Fruit fly (Drosophila melanogaster): ENCODE measurements around the gene Flo2.

The Flo2 gene

dm6 chrX:14952097-14952844 lies 113.1 kb downstream of the Flo2 start (continued):
- no peak for TF ChIP-seq CG13296 (GFP tag; optimal IDR thresholded peaks at IDR 0.05)
- no peak for TF ChIP-seq kay (GFP tag; optimal IDR thresholded peaks at IDR 0.05)
- peak; percentile 36 for TF ChIP-seq tin (GFP tag; optimal IDR thresholded peaks at IDR 0.05)
- peak; percentile 19 for TF ChIP-seq CG10654 (GFP tag; optimal IDR thresholded peaks at IDR 0.05)
- TF ChIP-seq Ets97D (GFP tag; optimal IDR thresholded peaks at IDR 0.05): no peak
- no peak for TF ChIP-seq zfh2 (GFP tag; optimal IDR thresholded peaks at IDR 0.05)
- TF ChIP-seq knrl (GFP tag; IDR thresholded peaks at IDR 0.05; ENCODE audit: partially characterized antibody): no peak
- peak; percentile 85 for TF ChIP-seq CG11696 (GFP tag; IDR thresholded peaks at IDR 0.05)
- TF ChIP-seq ranshi (GFP tag; IDR thresholded peaks at IDR 0.05): peak; percentile 37; the same call in 1 of the 2 replicates
- TF ChIP-seq CG2712 (tag; optimal IDR thresholded peaks at IDR 0.05): peak; percentile 64
- peak; percentile 25; the same call in 1 of the 2 replicates for TF ChIP-seq Rx (GFP tag; IDR thresholded peaks at IDR 0.05)
- peak; percentile 77 for TF ChIP-seq CG8388 (GFP tag; optimal IDR thresholded peaks at IDR 0.05)
- no peak for TF ChIP-seq CG4404 (GFP tag; IDR thresholded peaks at IDR 0.05)
- TF ChIP-seq CG4424 (GFP tag; optimal IDR thresholded peaks at IDR 0.05): peak; percentile 43
- TF ChIP-seq CG15601 (tag; optimal IDR thresholded peaks at IDR 0.05): peak; percentile 34
- peak; percentile 24 for TF ChIP-seq org-1 (GFP tag; optimal IDR thresholded peaks at IDR 0.05)
- TF ChIP-seq ems (GFP tag; optimal IDR thresholded peaks at IDR 0.05): no peak
- peak; percentile 33 for TF ChIP-seq CG16863 (GFP tag; optimal IDR thresholded peaks at IDR 0.05)
- no peak for TF ChIP-seq Side (GFP tag; optimal IDR thresholded peaks at IDR 0.05)
- TF ChIP-seq corto (GFP tag; optimal IDR thresholded peaks at IDR 0.05): no peak
- TF ChIP-seq Taf1 (GFP tag; IDR thresholded peaks at IDR 0.05): no peak
- no peak for TF ChIP-seq fu2 (GFP tag; optimal IDR thresholded peaks at IDR 0.05)
- TF ChIP-seq Deaf1 (tag; optimal IDR thresholded peaks at IDR 0.05): no peak
- no peak for TF ChIP-seq scrt (GFP tag; optimal IDR thresholded peaks at IDR 0.05)
- peak; percentile 34 for TF ChIP-seq ssp (GFP tag; IDR thresholded peaks at IDR 0.05)
- no peak for TF ChIP-seq CG7928 (GFP tag; optimal IDR thresholded peaks at IDR 0.05)
- peak; percentile 18 for TF ChIP-seq Meics (GFP tag; optimal IDR thresholded peaks at IDR 0.05)
- no peak for TF ChIP-seq Lpt (GFP tag; optimal IDR thresholded peaks at IDR 0.05)
- TF ChIP-seq oc (tag; optimal IDR thresholded peaks at IDR 0.05): peak; percentile 73
- TF ChIP-seq fd64A (GFP tag; optimal IDR thresholded peaks at IDR 0.05): peak; percentile 51
- TF ChIP-seq CG7839 (tag; optimal IDR thresholded peaks at IDR 0.05): peak; percentile 57
- TF ChIP-seq BtbVII (GFP tag; optimal IDR thresholded peaks at IDR 0.05): no peak
- no peak for TF ChIP-seq Oaz (GFP tag; IDR thresholded peaks at IDR 0.05)
- peak; percentile 6 for TF ChIP-seq lilli (GFP tag; optimal IDR thresholded peaks at IDR 0.05)
- TF ChIP-seq CG11247 (GFP tag; IDR thresholded peaks at IDR 0.05): no peak
- TF ChIP-seq CG9727 (GFP tag; optimal IDR thresholded peaks at IDR 0.05): peak; percentile 52
- TF ChIP-seq CG9817 (tag; optimal IDR thresholded peaks at IDR 0.05): peak; percentile 6
- no peak for TF ChIP-seq CG1647 (GFP tag; optimal IDR thresholded peaks at IDR 0.05)
- peak; percentile 2 for TF ChIP-seq CG15011 (GFP tag; optimal IDR thresholded peaks at IDR 0.05)
- TF ChIP-seq NfI (GFP tag; optimal IDR thresholded peaks at IDR 0.05): peak; percentile 15
- no peak for TF ChIP-seq Bgb (GFP tag; IDR thresholded peaks at IDR 0.05; ENCODE audit: partially characterized antibody)
- TF ChIP-seq CG12942 (GFP tag; optimal IDR thresholded peaks at IDR 0.05): peak; percentile 17
- TF ChIP-seq CG12236 (GFP tag; optimal IDR thresholded peaks at IDR 0.05): peak; percentile 32
- 0 out of 2 replicates have a peak, but pooled peaks have one; percentile 12 for TF ChIP-seq dan (GFP tag; IDR thresholded peaks at IDR 0.05)
- TF ChIP-seq Atf3 (GFP tag; optimal IDR thresholded peaks at IDR 0.05): no peak
- 0 out of 2 replicates have a peak, but pooled peaks have one; percentile 33 for TF ChIP-seq CG6272 (GFP tag; IDR thresholded peaks at IDR 0.05)
- TF ChIP-seq CG11723 (GFP tag; optimal IDR thresholded peaks at IDR 0.05): peak; percentile 0
- TF ChIP-seq pnt (GFP tag; optimal IDR thresholded peaks at IDR 0.05): peak; percentile 7
- TF ChIP-seq CG2678 (tag; optimal IDR thresholded peaks at IDR 0.05): peak; percentile 68
- peak; percentile 43; the same call in 1 of the 3 replicates for TF ChIP-seq so (GFP tag; IDR thresholded peaks at IDR 0.05)
